Fruit fly (Drosophila melanogaster): ENCODE data around the gene RpL28.

The RpL28 gene

dm6 chr3L:3179474-3179873 is 43.3 kb downstream of the RpL28 start (continued):
- TF ChIP-seq rgr (GFP tag; optimal IDR thresholded peaks at IDR 0.05) (peak; percentile 89), Mio (GFP tag; optimal IDR thresholded peaks at IDR 0.05) (no peak), CG32264 (GFP tag; optimal IDR thresholded peaks at IDR 0.05) (peak; percentile 89), usp (GFP tag; optimal IDR thresholded peaks at IDR 0.05) (no peak), CG9705 (GFP tag; optimal IDR thresholded peaks at IDR 0.05) (peak; percentile 48), jim (GFP tag; optimal IDR thresholded peaks at IDR 0.05) (no peak)

- peak; percentile 94 for TF ChIP-seq Myc (optimal IDR thresholded peaks at IDR 0.05)
- TF ChIP-seq dmrt93B (GFP tag; optimal IDR thresholded peaks at IDR 0.05), result peak; percentile 19
- TF ChIP-seq GATAd (GFP tag; optimal IDR thresholded peaks at IDR 0.05), result peak; percentile 12
- peak; percentile 73 for TF ChIP-seq br (GFP tag; optimal IDR thresholded peaks at IDR 0.05)
- no peak for TF ChIP-seq dl (GFP tag; optimal IDR thresholded peaks at IDR 0.05; ENCODE audit: insufficient read depth in 1 of 2, partially characterized antibody in 2 of 2)
- TF ChIP-seq Dif (GFP tag; optimal IDR thresholded peaks at IDR 0.05; ENCODE audit: partially characterized antibody), result no peak
- TF ChIP-seq foxo (GFP tag; optimal IDR thresholded peaks at IDR 0.05), result peak in 1 of 2 experiments; percentile 82
- peak; percentile 70 for TF ChIP-seq fru (GFP tag; optimal IDR thresholded peaks at IDR 0.05)
- no peak for TF ChIP-seq brk (GFP tag; optimal IDR thresholded peaks at IDR 0.05)
- TF ChIP-seq Dfd (GFP tag; optimal IDR thresholded peaks at IDR 0.05), result no peak
- no peak for TF ChIP-seq pan (optimal IDR thresholded peaks at IDR 0.05)
- peak; percentile 67 for TF ChIP-seq sv (GFP tag; optimal IDR thresholded peaks at IDR 0.05)
- peak; percentile 89 for TF ChIP-seq woc (GFP tag; optimal IDR thresholded peaks at IDR 0.05)
- TF ChIP-seq Hnf4 (GFP tag; optimal IDR thresholded peaks at IDR 0.05), result no peak
- TF ChIP-seq Vsx2 (GFP tag; optimal IDR thresholded peaks at IDR 0.05; ENCODE audit: partially characterized antibody), result no peak
- no peak for TF ChIP-seq jim (GFP tag; optimal IDR thresholded peaks at IDR 0.05)
- TF ChIP-seq ey (GFP tag; optimal IDR thresholded peaks at IDR 0.05), result peak; percentile 69
- no peak for TF ChIP-seq Abd-B (GFP tag; optimal IDR thresholded peaks at IDR 0.05)
- peak; percentile 65 for TF ChIP-seq HLH106 (tag; optimal IDR thresholded peaks at IDR 0.05)
- no peak for TF ChIP-seq Rel (GFP tag; optimal IDR thresholded peaks at IDR 0.05)
- no peak for TF ChIP-seq Rel (tag; optimal IDR thresholded peaks at IDR 0.05)
- peak; percentile 55 for TF ChIP-seq OdsH (GFP tag; optimal IDR thresholded peaks at IDR 0.05)
- no peak for TF ChIP-seq psq (GFP tag; optimal IDR thresholded peaks at IDR 0.05)
- no peak for TF ChIP-seq rgr (GFP tag; optimal IDR thresholded peaks at IDR 0.05)
- TF ChIP-seq dsf (GFP tag; optimal IDR thresholded peaks at IDR 0.05; ENCODE audit: borderline replicate concordance), result no peak
- TF ChIP-seq Hr83 (GFP tag; optimal IDR thresholded peaks at IDR 0.05; ENCODE audit: poor library complexity, severe bottlenecking), result peak; percentile 57
These were observed 44.1 kb downstream of the RpL28 start, which contains the start of the genes MnM and Girdin for dm6 chr3L:3178530-3179096. MnM (minus strand) TSS chr3L:3178580. Girdin (plus strand) TSS chr3L:3178930.

- TF ChIP-seq foxo (GFP tag; optimal IDR thresholded peaks at IDR 0.05), result no peak
- TF ChIP-seq Dif (GFP tag; optimal IDR thresholded peaks at IDR 0.05; ENCODE audit: partially characterized antibody), result no peak
- no peak for TF ChIP-seq psq (GFP tag; optimal IDR thresholded peaks at IDR 0.05)
- TF ChIP-seq Hr78 (GFP tag; optimal IDR thresholded peaks at IDR 0.05), result no peak
- TF ChIP-seq jim (GFP tag; optimal IDR thresholded peaks at IDR 0.05), result no peak
- no peak for TF ChIP-seq br (GFP tag; optimal IDR thresholded peaks at IDR 0.05)
- no peak for TF ChIP-seq HLH106 (tag; optimal IDR thresholded peaks at IDR 0.05)
- no peak for TF ChIP-seq ey (GFP tag; optimal IDR thresholded peaks at IDR 0.05)
- TF ChIP-seq Hnf4 (GFP tag; optimal IDR thresholded peaks at IDR 0.05), result no peak
- TF ChIP-seq Mio (GFP tag; optimal IDR thresholded peaks at IDR 0.05), result no peak
- TF ChIP-seq GATAd (GFP tag; optimal IDR thresholded peaks at IDR 0.05), result no peak
These were observed 44.9 kb downstream of the RpL28 start for dm6 chr3L:3177872-3178271.

dm6 chr3L:3172445-3172844 is 50.3 kb downstream of the RpL28 start, which contains the start of gene CG14963:
CG14963 (minus strand) TSS chr3L:3172545.
- no peak for TF ChIP-seq tai (GFP tag; optimal IDR thresholded peaks at IDR 0.05)
- TF ChIP-seq Mio (GFP tag; optimal IDR thresholded peaks at IDR 0.05), result no peak
- TF ChIP-seq usp (GFP tag; optimal IDR thresholded peaks at IDR 0.05), result no peak
- no peak for TF ChIP-seq N (GFP tag; optimal IDR thresholded peaks at IDR 0.05)
- no peak for TF ChIP-seq fru (GFP tag; optimal IDR thresholded peaks at IDR 0.05)
- TF ChIP-seq HLH106 (tag; optimal IDR thresholded peaks at IDR 0.05), result no peak
- TF ChIP-seq rgr (GFP tag; optimal IDR thresholded peaks at IDR 0.05), result no peak
- no peak for TF ChIP-seq GATAd (GFP tag; optimal IDR thresholded peaks at IDR 0.05)
- TF ChIP-seq sage (GFP tag; optimal IDR thresholded peaks at IDR 0.05), result no peak
- TF ChIP-seq foxo (GFP tag; optimal IDR thresholded peaks at IDR 0.05), result no peak
- no peak for TF ChIP-seq Myc (optimal IDR thresholded peaks at IDR 0.05)
- no peak for TF ChIP-seq dl (GFP tag; optimal IDR thresholded peaks at IDR 0.05; ENCODE audit: insufficient read depth in 1 of 2, partially characterized antibody in 2 of 2)
- no peak for TF ChIP-seq br (GFP tag; optimal IDR thresholded peaks at IDR 0.05)
- no peak for TF ChIP-seq Rel (GFP tag; optimal IDR thresholded peaks at IDR 0.05)
- no peak for TF ChIP-seq Rel (tag; optimal IDR thresholded peaks at IDR 0.05)
- no peak for TF ChIP-seq psq (GFP tag; optimal IDR thresholded peaks at IDR 0.05)
